Worm (Caenorhabditis elegans) whole organism, L4/young adult: Measurements from ENCODE around the gene cls-3.

Experiments used
- dao-5 ChIP-seq: sonication (generic microtip); optimal IDR thresholded peaks from 2 replicates; lab custom pipeline; 2016; ENCODE audit warnings: missing genotype, missing genetic modification characterization, moderate library complexity, missing compliant biosample characterization
- him-1 ChIP-seq: sonication (generic microtip); optimal IDR thresholded peaks from 2 replicates; lab custom pipeline; 2016; ENCODE audit warnings: missing genotype, missing genetic modification reagents, missing genetic modification characterization, missing compliant biosample characterization

DNA sequence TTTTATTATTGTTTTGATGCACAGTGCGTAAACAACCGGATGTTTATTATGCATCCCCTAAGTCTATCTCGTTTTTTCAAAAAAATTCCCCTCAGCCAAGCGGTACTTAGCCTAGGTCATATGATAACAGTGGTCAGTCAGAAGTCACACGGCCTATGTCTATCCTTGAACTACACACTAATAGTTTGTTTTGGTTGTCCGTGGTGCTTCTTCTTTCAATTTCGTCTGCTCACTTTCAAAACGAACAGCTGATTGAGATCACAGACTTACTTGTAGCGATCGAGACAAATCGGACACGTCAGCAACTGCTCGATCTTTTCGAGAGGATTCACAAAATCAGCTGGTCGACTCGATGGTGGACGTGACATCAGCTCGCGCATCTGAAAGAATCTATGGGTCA, 38.0 kb downstream of the cls-3 start:
- TF ChIP-seq him-1 (tag; lab: Kevin White, UChicago) (no peak), dao-5 (no peak)
